Fruit fly (Drosophila melanogaster) whole organism, embryonic: ENCODE measurements around the gene lectin-37Da.

Experiments used
- Blimp-1 ChIP-seq: fragments of 200-800 bp; sonication (Bioruptor generic); optimal IDR thresholded peaks from 3 replicates; lab custom pipeline; 2018; ENCODE audit warnings: missing biosample characterization, missing genetic modification characterization, mild to moderate bottlenecking, moderate library complexity, missing genetic modification reagents
- CG10209 ChIP-seq: fragments of 200-800 bp; sonication (Bioruptor generic); optimal IDR thresholded peaks from 3 replicates; lab custom pipeline; 2017; ENCODE audit warnings: missing biosample characterization, mild to moderate bottlenecking, missing genetic modification characterization, missing genetic modification reagents
- CG1024 ChIP-seq: fragments of 200-800 bp; sonication (Bioruptor generic); IDR thresholded peaks from 2 replicates; pipeline ENCODE4 v1.3.6; 2022; ENCODE audit warnings: missing biosample characterization, missing genetic modification characterization
- CG11695 ChIP-seq: fragments of 200-800 bp; sonication (Bioruptor generic); IDR thresholded peaks from 3 replicates; pipeline ENCODE4 v1.3.6; 2022; ENCODE audit warnings: missing biosample characterization, missing genetic modification characterization
- CG13123 ChIP-seq: fragments of 200-800 bp; sonication (Bioruptor generic); optimal IDR thresholded peaks from 2 replicates; lab custom pipeline; 2016; ENCODE audit warnings: missing biosample characterization, missing genetic modification characterization
- CG1602 ChIP-seq: fragments of 200-800 bp; sonication (Bioruptor generic); optimal IDR thresholded peaks from 3 replicates; lab custom pipeline; 2016; ENCODE audit warnings: missing biosample characterization, missing genetic modification characterization
- CG17359 ChIP-seq: fragments of 200-800 bp; sonication (Bioruptor generic); optimal IDR thresholded peaks from 3 replicates; lab custom pipeline; 2018; ENCODE audit warnings: missing biosample characterization, mild to moderate bottlenecking, missing genetic modification characterization, moderate library complexity
- CG17385 ChIP-seq: fragments of 200-800 bp; sonication (Bioruptor generic); optimal IDR thresholded peaks from 3 replicates; lab custom pipeline; 2018; ENCODE audit warnings: missing biosample characterization, mild to moderate bottlenecking, missing genetic modification characterization
- CG3407 ChIP-seq: fragments of 200-800 bp; sonication (Bioruptor generic); optimal IDR thresholded peaks from 2 replicates; lab custom pipeline; 2018; ENCODE audit warnings: missing biosample characterization, mild to moderate bottlenecking, missing genetic modification characterization
- CG34376 ChIP-seq: fragments of 200-800 bp; sonication (Bioruptor generic); optimal IDR thresholded peaks from 2 replicates; lab custom pipeline; 2018; ENCODE audit warnings: missing biosample characterization, mild to moderate bottlenecking, missing genetic modification characterization
- CG3838 ChIP-seq: fragments of 200-800 bp; sonication (Bioruptor generic); optimal IDR thresholded peaks from 3 replicates; lab custom pipeline; 2016; ENCODE audit warnings: missing biosample characterization, missing genetic modification characterization
- CG43689 ChIP-seq: fragments of 200-800 bp; sonication (Bioruptor generic); IDR thresholded peaks from 2 replicates; pipeline ENCODE4 v1.3.6; 2022; ENCODE audit warnings: missing biosample characterization, missing genetic modification characterization
- CG4730 ChIP-seq: fragments of 200-800 bp; sonication (Bioruptor generic); IDR thresholded peaks from 2 replicates; pipeline ENCODE4 v1.3.6; 2022; ENCODE audit warnings: missing biosample characterization, missing genetic modification characterization
- CG4820 ChIP-seq: fragments of 200-800 bp; sonication (Bioruptor generic); optimal IDR thresholded peaks from 3 replicates; lab custom pipeline; 2016; ENCODE audit warnings: missing biosample characterization, missing genetic modification characterization
- CG6765 ChIP-seq: fragments of 200-800 bp; sonication (Bioruptor generic); optimal IDR thresholded peaks from 3 replicates; lab custom pipeline; 2017; ENCODE audit warnings: missing biosample characterization, mild to moderate bottlenecking, missing genetic modification characterization
- CG7556 ChIP-seq: fragments of 200-800 bp; sonication (Bioruptor generic); optimal IDR thresholded peaks from 2 replicates; lab custom pipeline; 2017; ENCODE audit warnings: missing biosample characterization, mild to moderate bottlenecking, missing genetic modification characterization
- CG8089 ChIP-seq: fragments of 200-800 bp; sonication (Bioruptor generic); optimal IDR thresholded peaks from 3 replicates; lab custom pipeline; 2016; ENCODE audit warnings: missing biosample characterization, missing genetic modification characterization
- CG8924 ChIP-seq: fragments of 200-800 bp; optimal IDR thresholded peaks from 3 replicates; lab custom pipeline; 2019; ENCODE audit warnings: missing biosample characterization, mild to moderate bottlenecking, missing genetic modification characterization, moderate library complexity
- D ChIP-seq, 2 experiments: fragments of 200-800 bp in 1 of 2; fragments of >200 bp in 1 of 2; sonication (Bioruptor generic) in 1 of 2; optimal IDR thresholded peaks; 2 replicates in 1 of 2; 3 replicates in 1 of 2; lab custom pipeline; 2017; ENCODE audit warnings: mild to moderate bottlenecking in 1 of 2, missing biosample characterization in 1 of 2, missing genetic modification characterization in 1 of 2, missing genetic modification reagents in 1 of 2
- Doc2 ChIP-seq: fragments of 200-800 bp; sonication (Bioruptor generic); IDR thresholded peaks from 2 replicates; pipeline ENCODE4 v1.3.6; 2022; ENCODE audit warnings: missing biosample characterization, missing genetic modification characterization
- Eip74EF ChIP-seq, 2 experiments: fragments of 200-800 bp in 1 of 2; fragments of >200 bp in 1 of 2; sonication (Bioruptor generic) in 1 of 2; optimal IDR thresholded peaks; 2 replicates each; lab custom pipeline; 2017 to 2019; ENCODE audit warnings: missing biosample characterization in 2 of 2, missing genetic modification characterization in 2 of 2, mild to moderate bottlenecking in 1 of 2, moderate library complexity in 1 of 2
- HLH4C ChIP-seq: fragments of 200-800 bp; sonication (Bioruptor generic); IDR thresholded peaks from 3 replicates; pipeline ENCODE4 v1.3.6; 2022; ENCODE audit warnings: missing biosample characterization, missing genetic modification characterization; ENCODE audit not compliant: partially characterized antibody
- Hr51 ChIP-seq, 2 experiments: fragments of 200-800 bp; sonication (Bioruptor generic); optimal IDR thresholded peaks; 2 replicates in 1 of 2; 3 replicates in 1 of 2; lab custom pipeline; 2016 to 2018; ENCODE audit warnings: missing biosample characterization in 2 of 2, missing genetic modification characterization in 2 of 2, mild to moderate bottlenecking in 1 of 2, moderate library complexity in 1 of 2
- Jarid2 ChIP-seq: fragments of 200-800 bp; sonication (Bioruptor generic); optimal IDR thresholded peaks from 3 replicates; lab custom pipeline; 2017; ENCODE audit warnings: mild to moderate bottlenecking, missing biosample characterization, missing genetic modification reagents, missing genetic modification characterization
- Kr ChIP-seq: fragments of 200-800 bp; sonication (Bioruptor generic); optimal IDR thresholded peaks from 2 replicates; lab custom pipeline; 2017; ENCODE audit warnings: missing biosample characterization, mild to moderate bottlenecking, missing genetic modification characterization
- Med ChIP-seq: fragments of 200-800 bp; sonication (Bioruptor generic); peaks from one replicate; lab custom pipeline; 2016; ENCODE audit warnings: missing biosample characterization, missing genetic modification characterization, mild to moderate bottlenecking, inconsistent platforms, moderate library complexity
- Ptx1 ChIP-seq: fragments of 200-800 bp; sonication (Bioruptor generic); IDR thresholded peaks from 2 replicates; pipeline ENCODE4 v1.3.6; 2022; ENCODE audit warnings: missing biosample characterization, missing genetic modification characterization
- Vsx1 ChIP-seq: fragments of 200-800 bp; sonication (Bioruptor generic); optimal IDR thresholded peaks from 2 replicates; lab custom pipeline; 2017; ENCODE audit warnings: missing biosample characterization, mild to moderate bottlenecking, missing genetic modification characterization, missing genetic modification reagents
- dati ChIP-seq: fragments of 200-800 bp; sonication (Bioruptor generic); IDR thresholded peaks from 2 replicates; pipeline ENCODE4 v1.3.6; 2022; ENCODE audit warnings: missing biosample characterization, missing genetic modification characterization
- dysf ChIP-seq: fragments of 200-800 bp; sonication (Bioruptor generic); IDR thresholded peaks from 3 replicates; pipeline ENCODE4 v1.3.6; 2022; ENCODE audit warnings: missing biosample characterization, missing genetic modification characterization
- eve ChIP-seq, 2 experiments: fragments of >200 bp; optimal IDR thresholded peaks; 2 replicates each; lab custom pipeline; 2017; ENCODE audit warnings: missing biosample characterization in 2 of 2, missing genetic modification characterization in 2 of 2
- fu2 ChIP-seq: fragments of 200-800 bp; sonication (Bioruptor generic); optimal IDR thresholded peaks from 2 replicates; lab custom pipeline; 2016; ENCODE audit warnings: missing biosample characterization, missing genetic modification characterization
- gfzf ChIP-seq: fragments of 200-800 bp; sonication (Bioruptor generic); optimal IDR thresholded peaks from 2 replicates; lab custom pipeline; 2016; ENCODE audit warnings: missing biosample characterization, mild to moderate bottlenecking, missing genetic modification characterization, moderate library complexity
- ham ChIP-seq: fragments of 200-800 bp; sonication (Bioruptor generic); IDR thresholded peaks from 2 replicates; pipeline ENCODE4 v1.3.6; 2022; ENCODE audit warnings: missing biosample characterization, missing genetic modification characterization
- hbn ChIP-seq: fragments of 200-800 bp; sonication (Bioruptor generic); IDR thresholded peaks from 2 replicates; pipeline ENCODE4 v1.3.6; 2022; ENCODE audit warnings: missing biosample characterization, missing genetic modification characterization; ENCODE audit not compliant: partially characterized antibody
- jigr1 ChIP-seq: fragments of 200-800 bp; sonication (Bioruptor generic); IDR thresholded peaks from 3 replicates; pipeline ENCODE4 v1.3.6; 2022; ENCODE audit warnings: missing biosample characterization, missing genetic modification characterization
- kay ChIP-seq: fragments of 200-800 bp; sonication (Bioruptor generic); optimal IDR thresholded peaks from 2 replicates; lab custom pipeline; 2016; ENCODE audit warnings: missing biosample characterization, missing genetic modification characterization
- lmd ChIP-seq: fragments of 200-800 bp; sonication (Bioruptor generic); IDR thresholded peaks from 2 replicates; pipeline ENCODE4 v1.3.6; 2022; ENCODE audit warnings: missing biosample characterization, missing genetic modification characterization
- mam ChIP-seq: fragments of 200-800 bp; sonication (Bioruptor generic); optimal IDR thresholded peaks from 3 replicates; lab custom pipeline; 2016; ENCODE audit warnings: missing biosample characterization, missing genetic modification characterization
- nmo ChIP-seq: fragments of 200-800 bp; sonication (Bioruptor generic); optimal IDR thresholded peaks from 2 replicates; lab custom pipeline; 2018; ENCODE audit warnings: missing biosample characterization, mild to moderate bottlenecking, missing genetic modification characterization, moderate library complexity
- pan ChIP-seq, 4 experiments: fragments of >200 bp in 3 of 4; fragments of 200-800 bp in 1 of 4; sonication (Bioruptor generic) in 1 of 4; optimal IDR thresholded peaks in 3 of 4; IDR thresholded peaks in 1 of 4; 2 replicates each; pipeline versions ENCODE4 v1.3.6 to Lab custom; 2017 to 2022; ENCODE audit warnings: missing biosample characterization in 2 of 4, missing genetic modification characterization in 2 of 4, mixed read lengths in 1 of 4
- pros ChIP-seq: fragments of 200-800 bp; sonication (Bioruptor generic); optimal IDR thresholded peaks from 3 replicates; lab custom pipeline; 2019; ENCODE audit warnings: missing biosample characterization, mild to moderate bottlenecking, missing genetic modification characterization, moderate library complexity
- sug ChIP-seq: fragments of 200-800 bp; optimal IDR thresholded peaks from 2 replicates; lab custom pipeline; 2019; ENCODE audit warnings: missing biosample characterization, mild to moderate bottlenecking, missing genetic modification characterization, moderate library complexity
- tgo ChIP-seq: fragments of 200-800 bp; sonication (Bioruptor generic); IDR thresholded peaks from 3 replicates; pipeline ENCODE4 v1.3.6; 2022; ENCODE audit warnings: missing biosample characterization, missing genetic modification characterization
- trem ChIP-seq: fragments of 200-800 bp; optimal IDR thresholded peaks from 3 replicates; lab custom pipeline; 2019; ENCODE audit warnings: missing biosample characterization, mild to moderate bottlenecking, missing genetic modification characterization, moderate library complexity
- ttk ChIP-seq: fragments of 200-800 bp; sonication (Bioruptor generic); IDR thresholded peaks from 2 replicates; pipeline ENCODE4 v2.1.2; 2022; ENCODE audit warnings: missing biosample characterization, missing genetic modification characterization
- unpg ChIP-seq: fragments of 200-800 bp; sonication (Bioruptor generic); optimal IDR thresholded peaks from 3 replicates; lab custom pipeline; 2018; ENCODE audit warnings: missing biosample characterization, mild to moderate bottlenecking, missing genetic modification characterization, moderate library complexity
- zf30C ChIP-seq: fragments of 200-800 bp; sonication (Bioruptor generic); optimal IDR thresholded peaks from 3 replicates; lab custom pipeline; 2018; ENCODE audit warnings: missing biosample characterization, mild to moderate bottlenecking, missing genetic modification characterization

Gene lectin-37Da

DNA sequence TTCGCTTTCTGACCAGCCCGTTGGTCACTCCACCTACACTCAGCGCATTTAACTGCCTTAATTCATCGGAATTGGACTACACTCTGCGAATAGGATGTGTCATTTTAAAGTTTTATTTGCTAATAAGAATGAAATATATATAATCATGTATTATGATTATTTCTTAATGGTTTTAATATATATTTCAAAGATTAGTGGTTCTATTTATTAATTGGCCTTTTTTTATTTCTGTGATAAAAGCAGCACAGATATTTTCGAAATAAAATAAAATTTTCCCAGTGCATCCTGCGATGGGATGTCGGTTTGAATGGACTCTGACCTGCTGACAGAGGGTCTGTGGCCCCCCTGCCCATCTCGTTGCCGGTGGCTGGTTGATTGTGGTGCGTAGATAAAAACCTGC lies 44.3 kb upstream of the lectin-37Da start (continued):
- TF ChIP-seq ham (no peak), Kr (GFP tag; lab: Kevin White, UChicago) (no peak), CG17359 (tag; lab: Kevin White, UChicago) (peak; percentile 32), CG10209 (GFP tag; lab: Kevin White, UChicago) (peak; percentile 2), Hr51 (GFP tag; optimal IDR thresholded peaks at IDR 0.05; lab: Kevin White, UChicago) (peak in 1 of 2 experiments; percentile 41), CG1024 (GFP tag; lab: Robert Waterston, UW) (no peak), unpg (GFP tag; lab: Kevin White, UChicago) (peak; percentile 49), eve (GFP tag; optimal IDR thresholded peaks at IDR 0.05; lab: Kevin White, UChicago) (peak in 1 of 2 experiments; percentile 27), sug (tag; lab: Kevin White, UChicago) (no peak), CG7556 (peak; percentile 59), kay (GFP tag; lab: Kevin White, UChicago) (no peak), Ptx1 (GFP tag; lab: Robert Waterston, UW) (peak; percentile 50), Med (peak; percentile 6), fu2 (GFP tag; lab: Kevin White, UChicago) (no peak), pan (optimal IDR thresholded peaks at IDR 0.05; lab: Kevin White, UChicago) (no peak), pan (GFP tag; optimal IDR thresholded peaks at IDR 0.05 in 1 of 2, IDR thresholded peaks at IDR 0.05 in 1 of 2) (no peak), D (optimal IDR thresholded peaks at IDR 0.05; lab: Kevin White, UChicago) (no peak), D (GFP tag; optimal IDR thresholded peaks at IDR 0.05; lab: Kevin White, UChicago) (peak; percentile 34)

DNA sequence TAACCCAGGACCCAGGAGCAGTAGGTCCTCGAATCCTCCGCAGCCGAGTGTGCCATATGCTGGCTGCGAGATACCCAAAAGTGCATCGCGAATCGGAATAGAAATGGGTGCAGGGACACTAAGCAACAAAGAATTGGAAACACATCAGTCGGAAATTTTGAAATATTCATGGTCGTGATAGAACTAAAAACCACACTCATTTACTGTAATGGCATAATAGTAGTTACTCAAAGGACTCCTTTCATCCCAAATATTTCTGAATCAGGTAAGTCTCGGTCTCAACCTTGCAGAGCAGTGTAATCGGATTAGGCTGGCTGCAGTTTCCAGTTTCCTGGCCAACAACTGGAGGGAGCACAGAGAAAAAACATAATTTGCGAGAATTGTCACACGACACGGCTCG lies 42.0 kb upstream of the lectin-37Da start:
- no peak for TF ChIP-seq Eip74EF (GFP tag; optimal IDR thresholded peaks at IDR 0.05; lab: Kevin White, UChicago)
- no peak for TF ChIP-seq Jarid2 (GFP tag; lab: Kevin White, UChicago)
- no peak; the same call in 1 of the 2 replicates for TF ChIP-seq lmd (GFP tag; lab: Robert Waterston, UW)
- peak; percentile 38 for TF ChIP-seq trem (tag; lab: Kevin White, UChicago)
- TF ChIP-seq CG1024 (GFP tag; lab: Robert Waterston, UW) = 0 out of 2 replicates have a peak, but pooled peaks have one; percentile 23
- TF ChIP-seq tgo (GFP tag; lab: Robert Waterston, UW) = no peak; the same call in 2 of the 3 replicates
- no peak for TF ChIP-seq CG34376 (GFP tag; lab: Kevin White, UChicago)
- TF ChIP-seq CG3407 (GFP tag; lab: Kevin White, UChicago) = no peak
- no peak for TF ChIP-seq CG6765
- no peak for TF ChIP-seq CG17385 (GFP tag; lab: Kevin White, UChicago)
- TF ChIP-seq CG8924 = peak; percentile 26
- no peak for TF ChIP-seq Doc2 (GFP tag; lab: Robert Waterston, UW)
- no peak for TF ChIP-seq jigr1
- TF ChIP-seq CG43689 = no peak
- TF ChIP-seq CG13123 = no peak
- TF ChIP-seq ttk (GFP tag; lab: Robert Waterston, UW) = 0 out of 2 replicates have a peak, but pooled peaks have one; percentile 35
- TF ChIP-seq Blimp-1 (GFP tag; lab: Kevin White, UChicago) = peak; percentile 56
- TF ChIP-seq Vsx1 = no peak
- peak; percentile 12 for TF ChIP-seq CG1602
- TF ChIP-seq pros (GFP tag; lab: Kevin White, UChicago) = no peak
- no peak for TF ChIP-seq hbn (GFP tag; lab: Robert Waterston, UW)
- TF ChIP-seq CG4820 (GFP tag; lab: Kevin White, UChicago) = peak; percentile 24
- TF ChIP-seq zf30C (GFP tag; lab: Kevin White, UChicago) = no peak
- TF ChIP-seq CG8089 (GFP tag; lab: Kevin White, UChicago) = no peak
- TF ChIP-seq HLH4C (GFP tag; lab: Robert Waterston, UW) = no peak
- no peak for TF ChIP-seq mam (GFP tag; lab: Kevin White, UChicago)
- TF ChIP-seq CG11695 (GFP tag; lab: Robert Waterston, UW) = no peak
- no peak for TF ChIP-seq gfzf (GFP tag; lab: Kevin White, UChicago)
- TF ChIP-seq dysf (GFP tag; lab: Robert Waterston, UW) = no peak
- no peak for TF ChIP-seq CG3838 (GFP tag; lab: Kevin White, UChicago)
- TF ChIP-seq CG4730 (GFP tag; lab: Robert Waterston, UW) = 0 out of 2 replicates have a peak, but pooled peaks have one; percentile 4
- TF ChIP-seq dati (GFP tag; lab: Robert Waterston, UW) = no peak
- peak; percentile 34 for TF ChIP-seq nmo (GFP tag; lab: Kevin White, UChicago)
